Worm (Caenorhabditis elegans) whole organism, L1 larva: ENCODE data around the gene C14B9.3.

Experiments used
- aly-2 ChIP-seq: fragments of 150-350 bp; optimal IDR thresholded peaks from 2 replicates; lab custom pipeline; 2014; ENCODE audit warnings: missing biosample characterization, missing genetic modification characterization
- ama-1 ChIP-seq: fragments of 150-350 bp; optimal IDR thresholded peaks from 2 replicates; lab custom pipeline; 2014
- ces-1 ChIP-seq: fragments of 150-350 bp; optimal IDR thresholded peaks from 2 replicates; lab custom pipeline; 2014; ENCODE audit warnings: missing biosample characterization, missing genetic modification reagents, missing genetic modification characterization
- efl-1 ChIP-seq, 4 experiments: fragments of 150-350 bp; optimal IDR thresholded peaks in 3 of 4; peaks in 1 of 4; 1 replicate in 1 of 4; 2 replicates in 3 of 4; lab custom pipeline; 2014; ENCODE audit warnings: missing biosample characterization in 2 of 4, missing genetic modification characterization in 2 of 4, missing genetic modification reagents in 2 of 4
- egl-13 ChIP-seq: sonication (generic microtip); optimal IDR thresholded peaks from 2 replicates; lab custom pipeline; 2016; ENCODE audit warnings: missing genotype, missing genetic modification reagents, missing genetic modification characterization, missing compliant biosample characterization
- fkh-10 ChIP-seq: sonication (generic microtip); optimal IDR thresholded peaks from 2 replicates; lab custom pipeline; 2017; ENCODE audit warnings: missing biosample characterization, missing genetic modification reagents, missing genetic modification characterization
- nhr-20 ChIP-seq: sonication (generic microtip); optimal IDR thresholded peaks from 2 replicates; lab custom pipeline; 2016; ENCODE audit warnings: mild to moderate bottlenecking, missing genetic modification characterization, missing compliant biosample characterization
- nhr-76 ChIP-seq: sonication (generic microtip); optimal IDR thresholded peaks from 2 replicates; lab custom pipeline; 2017; ENCODE audit warnings: missing biosample characterization, missing genetic modification characterization
- nhr-77 ChIP-seq: fragments of 150-350 bp; optimal IDR thresholded peaks from 2 replicates; lab custom pipeline; 2014; ENCODE audit warnings: missing biosample characterization, missing genetic modification characterization
- snpc-4 ChIP-seq: fragments of 150-350 bp; optimal IDR thresholded peaks from 2 replicates; lab custom pipeline; 2014; ENCODE audit warnings: missing biosample characterization, missing genetic modification characterization
- sox-4 ChIP-seq: sonication (generic microtip); optimal IDR thresholded peaks from 2 replicates; lab custom pipeline; 2016; ENCODE audit warnings: missing genetic modification characterization, missing compliant biosample characterization
- unc-130 ChIP-seq: fragments of 150-350 bp; optimal IDR thresholded peaks from 2 replicates; lab custom pipeline; 2017; ENCODE audit warnings: missing biosample characterization, missing genetic modification characterization, inconsistent platforms
- unc-62 ChIP-seq: fragments of 150-350 bp; optimal IDR thresholded peaks from 2 replicates; lab custom pipeline; 2014; ENCODE audit warnings: missing biosample characterization, missing genetic modification reagents, missing genetic modification characterization
- ztf-11 ChIP-seq, 2 experiments: sonication (generic microtip); optimal IDR thresholded peaks; 2 replicates each; lab custom pipeline; 2016 to 2017; ENCODE audit warnings: missing genetic modification characterization in 2 of 2, missing biosample characterization in 1 of 2, missing compliant biosample characterization in 1 of 2

ce11 chrIII:8080165-8080738 lies 28.3 kb upstream of the C14B9.3 start, which contains the start of the genes dcr-1 and apc-2:
- TF ChIP-seq ama-1 (lab: Kevin White, UChicago) = no peak
- TF ChIP-seq nhr-77 (tag; lab: Kevin White, UChicago) = no peak
- TF ChIP-seq sox-4 (tag; lab: Kevin White, UChicago) = no peak
- no peak for TF ChIP-seq unc-62 (GFP tag; lab: Kevin White, UChicago)
- TF ChIP-seq snpc-4 (tag; lab: Kevin White, UChicago) = no peak
- TF ChIP-seq nhr-20 (tag; lab: Kevin White, UChicago) = no peak
- no peak for TF ChIP-seq ces-1 (GFP tag; lab: Kevin White, UChicago)
- TF ChIP-seq nhr-76 = no peak
- no peak for TF ChIP-seq ztf-11 (tag; optimal IDR thresholded peaks at IDR 0.05; lab: Kevin White, UChicago)
- no peak for TF ChIP-seq fkh-10
- TF ChIP-seq unc-130 = no peak
- no peak for TF ChIP-seq egl-13 (tag; lab: Kevin White, UChicago)
- TF ChIP-seq aly-2 = no peak
- peak; percentile 22 to 36 for TF ChIP-seq efl-1 (optimal IDR thresholded peaks at IDR 0.05; lab: Kevin White, UChicago)
- TF ChIP-seq efl-1 (GFP tag; optimal IDR thresholded peaks at IDR 0.05 in 1 of 2; lab: Kevin White, UChicago) = peak; percentile 26 to 89
